Fruit fly (Drosophila melanogaster) whole organism, embryonic: Measurements from ENCODE around the gene sphe.

ENCODE experiments used
- Adf1 ChIP-seq: fragments of 200-800 bp; sonication (Bioruptor generic); IDR thresholded peaks from 2 replicates; pipeline ENCODE4 v1.3.6; 2022; ENCODE audit warnings: missing biosample characterization, missing genetic modification characterization
- Atf-2 ChIP-seq: fragments of 200-800 bp; sonication (Bioruptor generic); optimal IDR thresholded peaks from 2 replicates; lab custom pipeline; 2016; ENCODE audit warnings: missing biosample characterization, missing genetic modification characterization
- Bteb2 ChIP-seq: fragments of 200-800 bp; sonication (Bioruptor generic); optimal IDR thresholded peaks from 2 replicates; lab custom pipeline; 2016; ENCODE audit warnings: missing biosample characterization, missing genetic modification characterization
- CG1024 ChIP-seq: fragments of 200-800 bp; sonication (Bioruptor generic); IDR thresholded peaks from 2 replicates; pipeline ENCODE4 v1.3.6; 2022; ENCODE audit warnings: missing biosample characterization, missing genetic modification characterization
- CG10565 ChIP-seq: fragments of 200-800 bp; sonication (Bioruptor generic); optimal IDR thresholded peaks from 3 replicates; lab custom pipeline; 2016; ENCODE audit warnings: missing biosample characterization, mild to moderate bottlenecking, missing genetic modification characterization
- CG12299 ChIP-seq: fragments of 200-800 bp; sonication (Bioruptor generic); optimal IDR thresholded peaks from 2 replicates; lab custom pipeline; 2018; ENCODE audit warnings: missing biosample characterization, mild to moderate bottlenecking, missing genetic modification characterization
- CG1233 ChIP-seq: fragments of 200-800 bp; sonication (Bioruptor generic); optimal IDR thresholded peaks from 4 replicates; lab custom pipeline; 2018; ENCODE audit warnings: missing biosample characterization, mild to moderate bottlenecking, missing genetic modification characterization
- CG12769 ChIP-seq: fragments of 200-800 bp; sonication (Bioruptor generic); optimal IDR thresholded peaks from 2 replicates; lab custom pipeline; 2019; ENCODE audit warnings: missing biosample characterization, mild to moderate bottlenecking, missing genetic modification characterization, moderate library complexity
- CG14710 ChIP-seq: fragments of 200-800 bp; sonication (Bioruptor generic); optimal IDR thresholded peaks from 3 replicates; lab custom pipeline; 2019; ENCODE audit warnings: missing biosample characterization, mild to moderate bottlenecking, missing genetic modification characterization, moderate library complexity
- CG1602 ChIP-seq: fragments of 200-800 bp; sonication (Bioruptor generic); optimal IDR thresholded peaks from 3 replicates; lab custom pipeline; 2016; ENCODE audit warnings: missing biosample characterization, missing genetic modification characterization
- CG18619 ChIP-seq: fragments of 200-800 bp; sonication (Bioruptor generic); optimal IDR thresholded peaks from 3 replicates; lab custom pipeline; 2017; ENCODE audit warnings: missing biosample characterization, mild to moderate bottlenecking, missing genetic modification characterization
- CG33557 ChIP-seq: fragments of 200-800 bp; sonication (Bioruptor generic); optimal IDR thresholded peaks from 2 replicates; lab custom pipeline; 2019; ENCODE audit warnings: missing biosample characterization, mild to moderate bottlenecking, missing genetic modification characterization, moderate library complexity
- CG3838 ChIP-seq: fragments of 200-800 bp; sonication (Bioruptor generic); optimal IDR thresholded peaks from 3 replicates; lab custom pipeline; 2016; ENCODE audit warnings: missing biosample characterization, missing genetic modification characterization
- CG4707 ChIP-seq: fragments of 200-800 bp; sonication (Bioruptor generic); optimal IDR thresholded peaks from 2 replicates; lab custom pipeline; 2018; ENCODE audit warnings: missing biosample characterization, mild to moderate bottlenecking, missing genetic modification characterization, moderate library complexity
- CG4820 ChIP-seq: fragments of 200-800 bp; sonication (Bioruptor generic); optimal IDR thresholded peaks from 3 replicates; lab custom pipeline; 2016; ENCODE audit warnings: missing biosample characterization, missing genetic modification characterization
- CG4854 ChIP-seq: fragments of 200-800 bp; sonication (Bioruptor generic); optimal IDR thresholded peaks from 2 replicates; lab custom pipeline; 2016; ENCODE audit warnings: missing biosample characterization, missing genetic modification characterization, inconsistent platforms
- CG5953 ChIP-seq: fragments of 200-800 bp; sonication (Bioruptor generic); IDR thresholded peaks from 2 replicates; pipeline ENCODE4 v1.3.6; 2022; ENCODE audit warnings: missing biosample characterization, missing genetic modification characterization
- CG7963 ChIP-seq: fragments of 200-800 bp; sonication (Bioruptor generic); IDR thresholded peaks from 3 replicates; pipeline ENCODE4 v1.3.6; 2022; ENCODE audit warnings: missing biosample characterization, missing genetic modification characterization; ENCODE audit not compliant: partially characterized antibody
- CG9797 ChIP-seq: fragments of 200-800 bp; sonication (Bioruptor generic); optimal IDR thresholded peaks from 3 replicates; lab custom pipeline; 2018; ENCODE audit warnings: missing biosample characterization, mild to moderate bottlenecking, missing genetic modification characterization
- Dek ChIP-seq: fragments of 200-800 bp; sonication (Bioruptor generic); optimal IDR thresholded peaks from 3 replicates; lab custom pipeline; 2019; ENCODE audit warnings: missing biosample characterization, mild to moderate bottlenecking, missing genetic modification characterization, moderate library complexity
- Dip2 ChIP-seq: fragments of 200-800 bp; sonication (Bioruptor generic); IDR thresholded peaks from 2 replicates; pipeline ENCODE4 v1.3.6; 2022; ENCODE audit warnings: missing biosample characterization, missing genetic modification characterization
- Dip3 ChIP-seq: fragments of 200-800 bp; sonication (Bioruptor generic); optimal IDR thresholded peaks from 3 replicates; lab custom pipeline; 2016; ENCODE audit warnings: missing biosample characterization, missing genetic modification characterization
- Fer1 ChIP-seq: fragments of 200-800 bp; sonication (Bioruptor generic); optimal IDR thresholded peaks from 2 replicates; lab custom pipeline; 2017; ENCODE audit warnings: missing biosample characterization, mild to moderate bottlenecking, missing genetic modification characterization
- Gsc ChIP-seq: fragments of 200-800 bp; sonication (Bioruptor generic); IDR thresholded peaks from 2 replicates; pipeline ENCODE4 v1.3.6; 2022; ENCODE audit warnings: missing biosample characterization, missing genetic modification characterization
- Hey ChIP-seq: fragments of 200-800 bp; sonication (Bioruptor generic); optimal IDR thresholded peaks from 3 replicates; lab custom pipeline; 2018; ENCODE audit warnings: missing biosample characterization, mild to moderate bottlenecking, missing genetic modification characterization
- Hr39 ChIP-seq: fragments of >200 bp; optimal IDR thresholded peaks from 2 replicates; lab custom pipeline; 2017
- Hr51 ChIP-seq, 2 experiments: fragments of 200-800 bp; sonication (Bioruptor generic); optimal IDR thresholded peaks; 2 replicates in 1 of 2; 3 replicates in 1 of 2; lab custom pipeline; 2016 to 2018; ENCODE audit warnings: missing biosample characterization in 2 of 2, missing genetic modification characterization in 2 of 2, mild to moderate bottlenecking in 1 of 2, moderate library complexity in 1 of 2
- Jarid2 ChIP-seq: fragments of 200-800 bp; sonication (Bioruptor generic); optimal IDR thresholded peaks from 3 replicates; lab custom pipeline; 2017; ENCODE audit warnings: mild to moderate bottlenecking, missing biosample characterization, missing genetic modification reagents, missing genetic modification characterization
- Med ChIP-seq: fragments of 200-800 bp; sonication (Bioruptor generic); peaks from one replicate; lab custom pipeline; 2016; ENCODE audit warnings: missing biosample characterization, missing genetic modification characterization, mild to moderate bottlenecking, inconsistent platforms, moderate library complexity
- Tbp ChIP-seq: fragments of >200 bp; optimal IDR thresholded peaks from 2 replicates; lab custom pipeline; 2018; ENCODE audit warnings: missing biosample characterization, missing genetic modification characterization
- Trl ChIP-seq, 3 experiments: fragments of >200 bp in 2 of 3; fragments of 200-800 bp in 1 of 3; sonication (Bioruptor generic) in 1 of 3; optimal IDR thresholded peaks; 2 replicates in 1 of 3; 3 replicates in 2 of 3; lab custom pipeline; 2016 to 2017; ENCODE audit warnings: missing biosample characterization in 1 of 3, missing genetic modification characterization in 1 of 3
- Xrp1 ChIP-seq: fragments of 200-800 bp; sonication (Bioruptor generic); IDR thresholded peaks from 2 replicates; pipeline ENCODE4 v1.3.6; 2022; ENCODE audit warnings: missing biosample characterization, missing genetic modification characterization
- ab ChIP-seq: fragments of 200-800 bp; sonication (Bioruptor generic); optimal IDR thresholded peaks from 2 replicates; lab custom pipeline; 2016; ENCODE audit warnings: missing biosample characterization, missing genetic modification characterization
- ap ChIP-seq: fragments of 200-800 bp; sonication (Bioruptor generic); IDR thresholded peaks from 2 replicates; pipeline ENCODE4 v1.3.6; 2022; ENCODE audit warnings: missing biosample characterization, missing genetic modification characterization
- ato ChIP-seq: fragments of 200-800 bp; sonication (Bioruptor generic); IDR thresholded peaks from 2 replicates; pipeline ENCODE4 v1.3.6; 2022; ENCODE audit warnings: missing biosample characterization, missing genetic modification characterization; ENCODE audit not compliant: partially characterized antibody
- bab2 ChIP-seq: fragments of 200-800 bp; sonication (Bioruptor generic); optimal IDR thresholded peaks from 2 replicates; lab custom pipeline; 2016; ENCODE audit warnings: missing biosample characterization, missing genetic modification characterization
- chif ChIP-seq, 2 experiments: fragments of 200-800 bp; sonication (Bioruptor generic); optimal IDR thresholded peaks; 3 replicates each; lab custom pipeline; 2016; ENCODE audit warnings: missing biosample characterization in 2 of 2, missing genetic modification characterization in 2 of 2
- chinmo ChIP-seq: fragments of 200-800 bp; sonication (Bioruptor generic); IDR thresholded peaks from 4 replicates; pipeline ENCODE4 v1.3.6; 2022; ENCODE audit warnings: missing biosample characterization, missing genetic modification characterization; ENCODE audit not compliant: partially characterized antibody
- corto ChIP-seq: fragments of 200-800 bp; sonication (Bioruptor generic); optimal IDR thresholded peaks from 2 replicates; lab custom pipeline; 2016; ENCODE audit warnings: missing biosample characterization, mild to moderate bottlenecking, missing genetic modification characterization, moderate library complexity
- dpn ChIP-seq, 2 experiments: fragments of 200-800 bp; sonication (Bioruptor generic); optimal IDR thresholded peaks; 3 replicates each; lab custom pipeline; 2016; ENCODE audit warnings: missing biosample characterization in 2 of 2, missing genetic modification characterization in 2 of 2
- dysf ChIP-seq: fragments of 200-800 bp; sonication (Bioruptor generic); IDR thresholded peaks from 3 replicates; pipeline ENCODE4 v1.3.6; 2022; ENCODE audit warnings: missing biosample characterization, missing genetic modification characterization
- emc ChIP-seq: fragments of 200-800 bp; sonication (Bioruptor generic); optimal IDR thresholded peaks from 2 replicates; lab custom pipeline; 2016; ENCODE audit warnings: missing biosample characterization, missing genetic modification characterization
- exex ChIP-seq: fragments of 200-800 bp; sonication (Bioruptor generic); optimal IDR thresholded peaks from 4 replicates; lab custom pipeline; 2018; ENCODE audit warnings: missing biosample characterization, mild to moderate bottlenecking, missing genetic modification characterization, moderate library complexity
- gsb ChIP-seq: fragments of 200-800 bp; sonication (Bioruptor generic); IDR thresholded peaks from 2 replicates; pipeline ENCODE4 v1.3.6; 2022; ENCODE audit warnings: missing biosample characterization, missing genetic modification characterization
- jigr1 ChIP-seq: fragments of 200-800 bp; sonication (Bioruptor generic); IDR thresholded peaks from 3 replicates; pipeline ENCODE4 v1.3.6; 2022; ENCODE audit warnings: missing biosample characterization, missing genetic modification characterization
- lilli ChIP-seq: fragments of 200-800 bp; sonication (Bioruptor generic); optimal IDR thresholded peaks from 3 replicates; lab custom pipeline; 2016; ENCODE audit warnings: missing biosample characterization, missing genetic modification characterization
- rib ChIP-seq: fragments of 200-800 bp; sonication (Bioruptor generic); IDR thresholded peaks from 2 replicates; pipeline ENCODE4 v1.3.6; 2022; ENCODE audit warnings: missing biosample characterization, missing genetic modification characterization
- seq ChIP-seq: fragments of 200-800 bp; sonication (Bioruptor generic); IDR thresholded peaks from 2 replicates; pipeline ENCODE4 v1.3.6; 2022; ENCODE audit warnings: missing biosample characterization, missing genetic modification characterization
- shn ChIP-seq: fragments of 200-800 bp; sonication (Bioruptor generic); optimal IDR thresholded peaks from 3 replicates; lab custom pipeline; 2016; ENCODE audit warnings: missing biosample characterization, missing genetic modification characterization
- sima ChIP-seq: fragments of 200-800 bp; sonication (Bioruptor generic); optimal IDR thresholded peaks from 2 replicates; lab custom pipeline; 2016; ENCODE audit warnings: missing biosample characterization, missing genetic modification characterization
- unpg ChIP-seq: fragments of 200-800 bp; sonication (Bioruptor generic); optimal IDR thresholded peaks from 3 replicates; lab custom pipeline; 2018; ENCODE audit warnings: missing biosample characterization, mild to moderate bottlenecking, missing genetic modification characterization, moderate library complexity

Gene sphe

dm6 chrX:16691440-16691839 is 10.3 kb downstream of the sphe start (continued):
- TF ChIP-seq CG12769 (peak; percentile 85), Bteb2 (GFP tag; lab: Kevin White, UChicago) (peak; percentile 67), CG4707 (peak; percentile 84), Dip2 (GFP tag; lab: Robert Waterston, UW) (no peak), emc (GFP tag; lab: Kevin White, UChicago) (peak; percentile 49), CG9797 (GFP tag; lab: Kevin White, UChicago) (no peak), Dek (tag; lab: Kevin White, UChicago) (peak; percentile 67), Adf1 (GFP tag; lab: Robert Waterston, UW) (no peak; the same call in 1 of the 2 replicates), jigr1 (GFP tag; lab: Robert Waterston, UW) (peak; percentile 76; the same call in 2 of the 3 replicates), CG10565 (GFP tag; lab: Kevin White, UChicago) (peak; percentile 50), Trl (optimal IDR thresholded peaks at IDR 0.05; lab: Kevin White, UChicago) (no peak), Trl (GFP tag; optimal IDR thresholded peaks at IDR 0.05; lab: Kevin White, UChicago) (peak; percentile 90), dysf (GFP tag; lab: Robert Waterston, UW) (peak; percentile 88), Hr51 (GFP tag; optimal IDR thresholded peaks at IDR 0.05; lab: Kevin White, UChicago) (peak; percentile 58 to 83), rib (GFP tag; lab: Robert Waterston, UW) (peak; percentile 40; the same call in 1 of the 2 replicates), shn (GFP tag; lab: Kevin White, UChicago) (peak; percentile 74), Xrp1 (GFP tag; lab: Robert Waterston, UW) (peak; percentile 91), Dip3 (GFP tag; lab: Kevin White, UChicago) (peak; percentile 66), bab2 (GFP tag; lab: Kevin White, UChicago) (peak; percentile 89), ap (GFP tag; lab: Robert Waterston, UW) (peak; percentile 88), gsb (GFP tag; lab: Robert Waterston, UW) (peak; percentile 61; the same call in 1 of the 2 replicates), CG12299 (peak; percentile 42), ato (GFP tag; lab: Robert Waterston, UW) (no peak), CG5953 (GFP tag; lab: Robert Waterston, UW) (peak; percentile 82), Fer1 (GFP tag; lab: Kevin White, UChicago) (peak; percentile 65), Gsc (GFP tag; lab: Robert Waterston, UW) (peak; percentile 71), chif (GFP tag; optimal IDR thresholded peaks at IDR 0.05; lab: Kevin White, UChicago) (peak; percentile 87 to 88), lilli (peak; percentile 76), CG3838 (peak; percentile 59), chinmo (no peak), CG7963 (GFP tag; lab: Robert Waterston, UW) (no peak), CG14710 (peak; percentile 83), seq (GFP tag; lab: Robert Waterston, UW) (peak; percentile 84), sima (peak; percentile 48), CG4820 (peak; percentile 87), Med (peak; percentile 98), dpn (GFP tag; optimal IDR thresholded peaks at IDR 0.05; lab: Kevin White, UChicago) (peak; percentile 82 to 89), exex (tag; lab: Kevin White, UChicago) (no peak), corto (GFP tag; lab: Kevin White, UChicago) (no peak), CG18619 (GFP tag; lab: Kevin White, UChicago) (peak; percentile 73), CG1602 (GFP tag; lab: Kevin White, UChicago) (peak; percentile 76), Atf-2 (GFP tag; lab: Kevin White, UChicago) (peak; percentile 69), Jarid2 (peak; percentile 56), CG1024 (peak; percentile 87), Hr39 (lab: Kevin White, UChicago) (no peak), CG1233 (GFP tag; lab: Kevin White, UChicago) (peak; percentile 77), Hey (tag; lab: Kevin White, UChicago) (peak; percentile 20), ab (GFP tag; lab: Kevin White, UChicago) (peak; percentile 54), Tbp (GFP tag; lab: Kevin White, UChicago) (no peak), unpg (GFP tag; lab: Kevin White, UChicago) (peak; percentile 91), CG4854 (GFP tag; lab: Kevin White, UChicago) (peak; percentile 70), CG33557 (GFP tag; lab: Kevin White, UChicago) (peak; percentile 71)
